Worm (Caenorhabditis elegans) whole organism, young adult: ENCODE data around the gene Y54G11A.3.

Experiments
- B0035.1 ChIP-seq: sonication (generic microtip); optimal IDR thresholded peaks from 2 replicates; lab custom pipeline; 2016; ENCODE audit warnings: missing genetic modification characterization, mild to moderate bottlenecking, missing compliant biosample characterization, missing genotype, missing genetic modification reagents
- D2030.7 ChIP-seq: fragments of 200-800 bp; sonication (Bioruptor generic); IDR thresholded peaks from 2 replicates; pipeline ENCODE4 v1.3.6; 2022; ENCODE audit warnings: missing genetic modification reagents, missing genetic modification characterization, missing compliant biosample characterization
- F22D6.2 ChIP-seq: sonication (generic microtip); optimal IDR thresholded peaks from 2 replicates; lab custom pipeline; 2016; ENCODE audit warnings: mild to moderate bottlenecking, missing genetic modification characterization, missing compliant biosample characterization
- F23B12.7 ChIP-seq: sonication (generic microtip); optimal IDR thresholded peaks from 2 replicates; lab custom pipeline; 2017; ENCODE audit warnings: missing genetic modification characterization, mild to moderate bottlenecking, missing compliant biosample characterization, antibody characterized with exemption, moderate library complexity; ENCODE audit not compliant: insufficient read depth
- F49E8.2 ChIP-seq: sonication (generic microtip); optimal IDR thresholded peaks from 3 replicates; lab custom pipeline; 2017; ENCODE audit warnings: missing genetic modification characterization, mild to moderate bottlenecking, missing compliant biosample characterization, antibody characterized with exemption, moderate library complexity; ENCODE audit not compliant: insufficient read depth
- T07F8.4 ChIP-seq: sonication (generic microtip); optimal IDR thresholded peaks from 2 replicates; lab custom pipeline; 2016; ENCODE audit warnings: mild to moderate bottlenecking, missing genetic modification characterization, moderate library complexity, missing compliant biosample characterization
- Y56A3A.18 ChIP-seq: fragments of 200-800 bp; sonication (Bioruptor generic); IDR thresholded peaks from 2 replicates; pipeline ENCODE4 v1.3.6; 2022; ENCODE audit warnings: missing genetic modification reagents, missing genetic modification characterization, missing compliant biosample characterization
- Y79H2A.3 ChIP-seq: fragments of 200-800 bp; sonication (Bioruptor generic); conservative IDR thresholded peaks from 2 replicates; pipeline ENCODE4 v1.3.6; 2022; ENCODE audit warnings: missing genetic modification reagents, missing genetic modification characterization, missing compliant biosample characterization
- Y95B8A.8 ChIP-seq: fragments of 200-800 bp; sonication (Bioruptor generic); IDR thresholded peaks from 2 replicates; pipeline ENCODE4 v1.3.6; 2022; ENCODE audit warnings: missing genetic modification reagents, missing genetic modification characterization, missing compliant biosample characterization
- akir-1 ChIP-seq: fragments of 200-800 bp; sonication (Bioruptor generic); optimal IDR thresholded peaks from 2 replicates; lab custom pipeline; 2018; ENCODE audit warnings: mild to moderate bottlenecking, missing genetic modification characterization, moderate library complexity, missing compliant biosample characterization
- ama-1 ChIP-seq, 3 experiments: fragments of 150-350 bp in 1 of 3; sonication (generic microtip) in 2 of 3; optimal IDR thresholded peaks; 2 replicates each; lab custom pipeline; 2014 to 2018; ENCODE audit warnings: missing biosample characterization in 2 of 3, missing genetic modification characterization in 2 of 3, missing genetic modification reagents in 2 of 3
- atf-7 ChIP-seq: sonication (generic microtip); optimal IDR thresholded peaks from 2 replicates; lab custom pipeline; 2017; ENCODE audit warnings: mild to moderate bottlenecking, missing genetic modification characterization, missing compliant biosample characterization
- attf-3 ChIP-seq: fragments of 200-800 bp; sonication (Bioruptor generic); conservative IDR thresholded peaks from 2 replicates; pipeline ENCODE4 v1.3.6; 2022; ENCODE audit warnings: missing genetic modification reagents, missing genetic modification characterization, missing compliant biosample characterization
- attf-5 ChIP-seq: fragments of 200-800 bp; sonication (Bioruptor generic); optimal IDR thresholded peaks from 2 replicates; lab custom pipeline; 2018; ENCODE audit warnings: mild to moderate bottlenecking, missing genetic modification characterization, missing compliant biosample characterization
- cebp-1 ChIP-seq, 2 experiments: fragments of 200-800 bp in 1 of 2; sonication (Bioruptor generic) in 1 of 2; sonication (generic microtip) in 1 of 2; IDR thresholded peaks in 1 of 2; optimal IDR thresholded peaks in 1 of 2; 2 replicates each; pipeline versions ENCODE4 v1.3.6 to Lab custom; 2017 to 2022; ENCODE audit warnings: missing compliant biosample characterization in 2 of 2, missing genetic modification characterization in 2 of 2, mild to moderate bottlenecking in 1 of 2, missing genetic modification reagents in 1 of 2, moderate library complexity in 1 of 2
- ceh-100 ChIP-seq: fragments of 200-800 bp; sonication (Bioruptor generic); IDR thresholded peaks from 2 replicates; pipeline ENCODE4 v1.3.6; 2022; ENCODE audit warnings: missing genetic modification reagents, missing genetic modification characterization, missing compliant biosample characterization
- ceh-58 ChIP-seq: fragments of 200-800 bp; sonication (Bioruptor generic); IDR thresholded peaks from 2 replicates; pipeline ENCODE4 v1.3.6; 2022; ENCODE audit warnings: missing genetic modification characterization, missing compliant biosample characterization
- ceh-91 ChIP-seq: fragments of 200-800 bp; sonication (Bioruptor generic); IDR thresholded peaks from 2 replicates; pipeline ENCODE4 v1.3.6; 2022; ENCODE audit warnings: missing genetic modification reagents, missing genetic modification characterization, missing compliant biosample characterization
- dox-1 ChIP-seq: fragments of 200-800 bp; sonication (Bioruptor generic); IDR thresholded peaks from 2 replicates; pipeline ENCODE4 v1.3.6; 2022; ENCODE audit warnings: missing genetic modification reagents, missing genetic modification characterization, missing compliant biosample characterization
- dpl-1 ChIP-seq: fragments of 150-350 bp; optimal IDR thresholded peaks from 2 replicates; lab custom pipeline; 2014; ENCODE audit warnings: missing biosample characterization, missing genetic modification reagents, missing genetic modification characterization
- egl-18 ChIP-seq: fragments of 200-800 bp; sonication (Bioruptor generic); IDR thresholded peaks from 2 replicates; pipeline ENCODE4 v1.3.6; 2022; ENCODE audit warnings: missing genetic modification reagents, missing genetic modification characterization, missing compliant biosample characterization
- egrh-3 ChIP-seq: fragments of 200-800 bp; sonication (Bioruptor generic); IDR thresholded peaks from 2 replicates; pipeline ENCODE4 v1.3.6; 2022; ENCODE audit warnings: missing genetic modification reagents, missing genetic modification characterization, missing compliant biosample characterization
- ekl-4 ChIP-seq: fragments of 200-800 bp; sonication (Bioruptor generic); IDR thresholded peaks from 2 replicates; pipeline ENCODE4 v1.3.6; 2022; ENCODE audit warnings: missing genetic modification reagents, missing genetic modification characterization, missing compliant biosample characterization
- ets-4 ChIP-seq: fragments of 200-800 bp; sonication (Bioruptor generic); optimal IDR thresholded peaks from 2 replicates; lab custom pipeline; 2018; ENCODE audit warnings: mild to moderate bottlenecking, missing genetic modification characterization, missing compliant biosample characterization
- hmg-1.2 ChIP-seq: fragments of 200-800 bp; sonication (Bioruptor generic); IDR thresholded peaks from 2 replicates; pipeline ENCODE4 v1.3.6; 2022; ENCODE audit warnings: missing genetic modification reagents, missing genetic modification characterization, missing compliant biosample characterization
- hmg-20 ChIP-seq: fragments of 200-800 bp; sonication (Bioruptor generic); IDR thresholded peaks from 2 replicates; pipeline ENCODE4 v1.3.6; 2022; ENCODE audit warnings: missing genetic modification reagents, missing genetic modification characterization, missing compliant biosample characterization
- hsf-1 ChIP-seq: fragments of 200-800 bp; sonication (Bioruptor generic); IDR thresholded peaks from 2 replicates; pipeline ENCODE4 v1.3.6; 2022; ENCODE audit warnings: missing genetic modification reagents, missing genetic modification characterization, missing compliant biosample characterization
- lag-1 ChIP-seq: fragments of 200-800 bp; sonication (Bioruptor generic); IDR thresholded peaks from 2 replicates; pipeline ENCODE4 v1.3.6; 2022; ENCODE audit warnings: missing genetic modification reagents, missing genetic modification characterization, missing compliant biosample characterization
- let-607 ChIP-seq, 2 experiments: fragments of 200-800 bp in 1 of 2; sonication (Bioruptor generic) in 1 of 2; sonication (generic microtip) in 1 of 2; optimal IDR thresholded peaks; 2 replicates each; lab custom pipeline; 2016 to 2018; ENCODE audit warnings: mild to moderate bottlenecking in 2 of 2, missing compliant biosample characterization in 2 of 2, missing genetic modification characterization in 2 of 2, moderate library complexity in 2 of 2, missing genotype in 1 of 2
- lin-54 ChIP-seq: fragments of 200-800 bp; sonication (Bioruptor generic); optimal IDR thresholded peaks from 2 replicates; lab custom pipeline; 2018; ENCODE audit warnings: mild to moderate bottlenecking, missing genetic modification characterization, missing compliant biosample characterization
- lir-1 ChIP-seq: fragments of 200-800 bp; sonication (Bioruptor generic); conservative IDR thresholded peaks from 2 replicates; pipeline ENCODE4 v1.3.6; 2022; ENCODE audit warnings: missing genetic modification reagents, missing genetic modification characterization, missing compliant biosample characterization
- lsl-1 ChIP-seq: fragments of 200-800 bp; sonication (Bioruptor generic); optimal IDR thresholded peaks from 2 replicates; lab custom pipeline; 2018; ENCODE audit warnings: mild to moderate bottlenecking, missing genetic modification characterization, moderate library complexity, missing compliant biosample characterization
- nhr-120 ChIP-seq: fragments of 200-800 bp; sonication (Bioruptor generic); IDR thresholded peaks from 2 replicates; pipeline ENCODE4 v1.3.6; 2022; ENCODE audit warnings: missing genetic modification characterization, missing compliant biosample characterization
- nhr-179 ChIP-seq: sonication (generic microtip); optimal IDR thresholded peaks from 2 replicates; lab custom pipeline; 2016; ENCODE audit warnings: mild to moderate bottlenecking, missing genetic modification characterization, missing compliant biosample characterization
- nhr-80 ChIP-seq: sonication (generic microtip); optimal IDR thresholded peaks from 2 replicates; lab custom pipeline; 2016; ENCODE audit warnings: missing genetic modification characterization, missing compliant biosample characterization
- pha-4 ChIP-seq: fragments of 150-350 bp; sonication (generic microtip); optimal IDR thresholded peaks from 2 replicates; lab custom pipeline; 2014; ENCODE audit warnings: missing biosample characterization, missing genetic modification reagents, missing genetic modification characterization
- rec-8 ChIP-seq, 2 experiments: sonication (generic microtip); optimal IDR thresholded peaks; 2 replicates each; lab custom pipeline; 2016; ENCODE audit warnings: mild to moderate bottlenecking in 2 of 2, missing genetic modification characterization in 2 of 2, missing genetic modification reagents in 2 of 2, missing genotype in 2 of 2, missing biosample characterization in 1 of 2, missing compliant biosample characterization in 1 of 2, moderate library complexity in 1 of 2
- tbp1 ChIP-seq: fragments of 200-800 bp; sonication (Bioruptor generic); optimal IDR thresholded peaks from 2 replicates; lab custom pipeline; 2018; ENCODE audit warnings: mild to moderate bottlenecking, missing genetic modification characterization, missing compliant biosample characterization
- tbx-9 ChIP-seq: sonication (generic microtip); optimal IDR thresholded peaks from 2 replicates; lab custom pipeline; 2016; ENCODE audit warnings: borderline replicate concordance, missing genetic modification characterization, inconsistent platforms, missing compliant biosample characterization
- xnd-1 ChIP-seq: sonication (generic microtip); optimal IDR thresholded peaks from 2 replicates; lab custom pipeline; 2016; ENCODE audit warnings: missing genotype, missing genetic modification reagents, missing genetic modification characterization, missing compliant biosample characterization
- zfh-2 ChIP-seq: fragments of 200-800 bp; sonication (Bioruptor generic); conservative IDR thresholded peaks from 2 replicates; pipeline ENCODE4 v1.3.6; 2022; ENCODE audit warnings: missing genetic modification reagents, missing genetic modification characterization, missing compliant biosample characterization
- zim-3 ChIP-seq: sonication (generic microtip); optimal IDR thresholded peaks from 2 replicates; lab custom pipeline; 2017; ENCODE audit warnings: mild to moderate bottlenecking, missing genetic modification characterization, moderate library complexity, missing compliant biosample characterization
- ztf-18 ChIP-seq: sonication (generic microtip); optimal IDR thresholded peaks from 2 replicates; lab custom pipeline; 2016; ENCODE audit warnings: missing genotype, mild to moderate bottlenecking, missing genetic modification characterization, missing compliant biosample characterization
- ztf-25 ChIP-seq: fragments of 200-800 bp; sonication (Bioruptor generic); IDR thresholded peaks from 2 replicates; pipeline ENCODE4 v1.3.6; 2022; ENCODE audit warnings: missing genetic modification reagents, missing genetic modification characterization, missing compliant biosample characterization

Y54G11A.3 gene

DNA sequence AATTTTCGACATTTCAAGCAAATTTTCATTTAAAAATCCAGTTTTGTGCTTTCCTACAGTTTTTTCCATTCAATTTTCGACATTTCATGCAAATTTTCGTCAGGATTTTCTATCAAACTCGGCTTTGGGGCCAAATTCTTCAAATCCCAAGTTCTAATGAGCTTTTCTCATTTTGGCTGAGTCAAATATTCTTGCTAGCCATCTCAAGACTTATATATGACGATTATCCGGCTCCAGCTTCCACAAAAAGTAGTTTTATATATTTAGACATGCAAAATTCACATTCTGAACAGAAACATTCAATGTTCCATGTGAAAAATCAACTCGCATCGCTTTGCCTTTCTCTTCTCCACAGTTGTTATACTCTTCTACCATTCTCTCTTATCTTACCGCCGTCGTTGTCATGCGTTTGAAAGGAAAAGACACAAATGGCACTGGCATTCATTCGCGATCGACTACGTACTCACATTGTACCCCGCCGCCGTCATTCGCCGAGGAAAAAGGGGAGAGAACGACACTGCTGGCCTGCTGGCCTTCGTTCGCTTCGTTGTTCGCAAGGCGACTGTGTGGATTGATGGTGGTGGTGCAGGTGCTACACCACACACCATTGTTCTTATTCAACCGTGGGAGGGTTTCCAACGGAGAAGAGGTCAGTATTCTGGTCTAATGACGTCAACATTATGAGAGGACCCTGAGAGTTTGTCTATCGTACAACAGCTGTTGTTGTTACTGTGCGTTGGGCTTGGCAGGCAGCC, 28.5 kb upstream of the Y54G11A.3 start (continued):
- TF ChIP-seq rec-8 (tag; optimal IDR thresholded peaks at IDR 0.05; lab: Kevin White, UChicago) (no peak), nhr-120 (GFP tag; lab: Robert Waterston, UW) (no peak), F23B12.7 (no peak), T07F8.4 (tag; lab: Kevin White, UChicago) (no peak), Y95B8A.8 (no peak), ets-4 (GFP tag; lab: Kevin White, UChicago) (peak; percentile 75), F49E8.2 (tag; lab: Kevin White, UChicago) (no peak), ztf-18 (tag; lab: Kevin White, UChicago) (peak; percentile 51), lsl-1 (GFP tag; lab: Kevin White, UChicago) (no peak), dox-1 (peak; percentile 43; the same call in 1 of the 2 replicates), hsf-1 (GFP tag; lab: Robert Waterston, UW) (0 out of 2 replicates have a peak, but pooled peaks have one; percentile 5), ztf-25 (GFP tag; lab: Robert Waterston, UW) (no peak), Y79H2A.3 (GFP tag; lab: Robert Waterston, UW) (0 out of 2 replicates have a peak, but pooled peaks have one; percentile 11)

DNA sequence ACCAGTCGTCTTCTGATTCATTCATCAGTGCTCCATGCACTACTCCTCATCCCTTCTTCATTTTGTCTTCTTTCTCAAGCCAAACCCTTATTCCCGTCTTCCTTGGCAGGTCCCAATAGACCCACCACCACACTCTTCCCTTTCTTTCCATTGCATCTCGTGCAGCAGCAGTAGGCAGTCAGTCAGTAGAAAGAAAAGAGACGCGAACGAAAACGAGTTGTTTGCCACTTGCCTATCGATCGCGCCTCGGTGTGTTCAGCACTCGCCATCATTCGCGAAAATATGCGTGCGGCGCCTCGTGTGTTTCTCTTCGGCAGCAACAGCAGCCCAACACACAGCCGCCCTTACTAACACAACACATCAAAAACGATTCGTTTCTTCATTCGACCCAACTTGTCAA, 26.9 kb upstream of the Y54G11A.3 start:
- TF ChIP-seq egl-18 = 0 out of 2 replicates have a peak, but pooled peaks have one; percentile 44
- TF ChIP-seq tbp1 = no peak
- TF ChIP-seq hmg-1.2 (GFP tag; lab: Robert Waterston, UW) = peak; percentile 22; the same call in 1 of the 2 replicates
- no peak for TF ChIP-seq ceh-91
- peak; percentile 48 for TF ChIP-seq attf-5 (GFP tag; lab: Kevin White, UChicago)
- no peak for TF ChIP-seq ets-4 (GFP tag; lab: Kevin White, UChicago)
- no peak for TF ChIP-seq ceh-100 (GFP tag; lab: Robert Waterston, UW)
- TF ChIP-seq ceh-58 = no peak
- TF ChIP-seq lag-1 = no peak
- TF ChIP-seq let-607 (tag; optimal IDR thresholded peaks at IDR 0.05; lab: Kevin White, UChicago) = no peak
- TF ChIP-seq Y56A3A.18 (GFP tag; lab: Robert Waterston, UW) = 0 out of 2 replicates have a peak, but pooled peaks have one; percentile 24
- no peak for TF ChIP-seq cebp-1 (GFP tag; IDR thresholded peaks at IDR 0.05; lab: Robert Waterston, UW)
- TF ChIP-seq cebp-1 (tag; optimal IDR thresholded peaks at IDR 0.05; lab: Kevin White, UChicago) = peak; percentile 33
- peak; percentile 24 for TF ChIP-seq egrh-3
- TF ChIP-seq B0035.1 (tag; lab: Kevin White, UChicago) = no peak
- no peak for TF ChIP-seq D2030.7 (GFP tag; lab: Robert Waterston, UW)
- peak; percentile 46; the same call in 1 of the 2 replicates for TF ChIP-seq zfh-2
- TF ChIP-seq lin-54 (GFP tag; lab: Kevin White, UChicago) = peak; percentile 42
- no peak for TF ChIP-seq hmg-20 (GFP tag; lab: Robert Waterston, UW)
- peak; percentile 42 for TF ChIP-seq nhr-80 (tag; lab: Kevin White, UChicago)
- no peak for TF ChIP-seq nhr-179 (tag; lab: Kevin White, UChicago)
- no peak for TF ChIP-seq dpl-1 (GFP tag; lab: Kevin White, UChicago)
- no peak for TF ChIP-seq tbx-9 (tag; lab: Kevin White, UChicago)
- no peak for TF ChIP-seq Y79H2A.3 (GFP tag; lab: Robert Waterston, UW)
- no peak for TF ChIP-seq atf-7 (tag; lab: Kevin White, UChicago)
- no peak for TF ChIP-seq lir-1 (GFP tag; lab: Robert Waterston, UW)
- peak; percentile 26; the same call in 1 of the 2 replicates for TF ChIP-seq dox-1
- no peak for TF ChIP-seq akir-1 (GFP tag; lab: Kevin White, UChicago)
- no peak for TF ChIP-seq attf-3
- no peak for TF ChIP-seq xnd-1
- no peak for TF ChIP-seq zim-3
- TF ChIP-seq ekl-4 (GFP tag; lab: Robert Waterston, UW) = no peak
- TF ChIP-seq ama-1 (optimal IDR thresholded peaks at IDR 0.05; lab: Kevin White, UChicago) = no peak
- no peak for TF ChIP-seq ama-1 (GFP tag; optimal IDR thresholded peaks at IDR 0.05; lab: Kevin White, UChicago)
- no peak for TF ChIP-seq F22D6.2
- TF ChIP-seq ztf-25 (GFP tag; lab: Robert Waterston, UW) = no peak
- TF ChIP-seq pha-4 (tag; lab: Kevin White, UChicago) = no peak
